Worm (Caenorhabditis elegans) whole organism, early embryonic: Measurements from ENCODE around the gene Y44A6B.3.

Experiments used
- F13C5.2 ChIP-seq: sonication (generic microtip); optimal IDR thresholded peaks from 2 replicates; lab custom pipeline; 2017; ENCODE audit warnings: mild to moderate bottlenecking, missing genetic modification characterization, inconsistent platforms, missing compliant biosample characterization
- ama-1 ChIP-seq: fragments of 150-350 bp; optimal IDR thresholded peaks from 2 replicates; lab custom pipeline; 2014
- hmg-4 ChIP-seq: fragments of 200-800 bp; sonication (Bioruptor generic); optimal IDR thresholded peaks from 2 replicates; lab custom pipeline; 2018; ENCODE audit warnings: mild to moderate bottlenecking, missing genetic modification characterization, missing compliant biosample characterization

DNA sequence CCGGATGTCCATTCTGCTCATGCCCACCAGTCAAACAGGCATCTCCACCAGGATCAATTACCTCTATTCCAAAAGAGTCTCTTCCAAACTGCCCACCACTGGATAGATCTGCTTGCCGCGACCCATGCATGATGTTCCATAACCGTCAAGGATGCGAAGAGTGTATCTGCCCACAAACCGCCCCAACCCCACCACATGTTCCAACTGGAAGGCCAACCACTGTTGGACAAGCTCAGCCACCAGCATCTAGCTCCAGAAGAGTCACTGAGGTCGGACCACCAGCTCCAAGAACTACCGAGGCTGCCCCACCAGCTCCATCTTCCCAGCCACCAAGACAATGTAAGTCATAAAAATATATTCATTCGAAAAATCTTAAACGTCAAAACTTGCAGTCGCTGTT lies 32.4 kb upstream of the Y44A6B.3 start:
- TF ChIP-seq F13C5.2 (tag; lab: Kevin White, UChicago): no peak
- no peak for TF ChIP-seq hmg-4 (GFP tag; lab: Kevin White, UChicago)
- TF ChIP-seq ama-1 (lab: Kevin White, UChicago): no peak
